Fruit fly (Drosophila melanogaster) whole organism, wandering third instar larva: ENCODE data around the gene myd.

Source experiments
- Abd-B ChIP-seq: fragments of >200 bp; optimal IDR thresholded peaks from 2 replicates; lab custom pipeline; 2017; ENCODE audit warnings: missing biosample characterization, missing genetic modification characterization
- CG32264 ChIP-seq: fragments of 200-800 bp; sonication (Bioruptor generic); optimal IDR thresholded peaks from 2 replicates; lab custom pipeline; 2016; ENCODE audit warnings: missing biosample characterization, missing genetic modification characterization
- CG9705 ChIP-seq: fragments of 200-800 bp; sonication (Bioruptor generic); optimal IDR thresholded peaks from 2 replicates; lab custom pipeline; 2018; ENCODE audit warnings: missing biosample characterization, mild to moderate bottlenecking, missing genetic modification characterization
- CrebA ChIP-seq: fragments of 200-800 bp; sonication (Bioruptor generic); optimal IDR thresholded peaks from 2 replicates; lab custom pipeline; 2016; ENCODE audit warnings: missing biosample characterization, mild to moderate bottlenecking, missing genetic modification characterization, borderline replicate concordance
- Dfd ChIP-seq: fragments of >200 bp; optimal IDR thresholded peaks from 2 replicates; lab custom pipeline; 2017; ENCODE audit warnings: missing biosample characterization, missing genetic modification characterization
- Dif ChIP-seq: fragments of 200-275, 200-300 bp; sonication (Bioruptor generic); optimal IDR thresholded peaks from 2 replicates; lab custom pipeline; 2018; ENCODE audit warnings: missing biosample characterization, missing genetic modification characterization; ENCODE audit not compliant: partially characterized antibody
- GATAd ChIP-seq: sonication (Bioruptor generic); optimal IDR thresholded peaks from 2 replicates; lab custom pipeline; 2016; ENCODE audit warnings: missing biosample characterization, missing genetic modification characterization
- HLH106 ChIP-seq: fragments of 200-800 bp; optimal IDR thresholded peaks from 3 replicates; lab custom pipeline; 2019; ENCODE audit warnings: missing biosample characterization, mild to moderate bottlenecking, missing genetic modification characterization, moderate library complexity
- Hnf4 ChIP-seq: fragments of 200-800 bp; sonication (Bioruptor generic); optimal IDR thresholded peaks from 2 replicates; lab custom pipeline; 2016; ENCODE audit warnings: missing biosample characterization, mild to moderate bottlenecking, missing genetic modification characterization
- Hr78 ChIP-seq: fragments of >200 bp; optimal IDR thresholded peaks from 2 replicates; lab custom pipeline; 2017; ENCODE audit warnings: missing biosample characterization, missing genetic modification characterization
- Hr83 ChIP-seq: fragments of 200-300 bp; sonication (Bioruptor generic); optimal IDR thresholded peaks from 2 replicates; lab custom pipeline; 2016; ENCODE audit warnings: missing biosample characterization, mild to moderate bottlenecking, missing genetic modification characterization, moderate library complexity; ENCODE audit not compliant: poor library complexity, severe bottlenecking
- Jra ChIP-seq: sonication (Bioruptor generic); optimal IDR thresholded peaks from 2 replicates; lab custom pipeline; 2016; ENCODE audit warnings: missing biosample characterization, missing genetic modification characterization
- Mio ChIP-seq: sonication (Bioruptor generic); optimal IDR thresholded peaks from 2 replicates; lab custom pipeline; 2016; ENCODE audit warnings: missing biosample characterization, missing genetic modification characterization
- Myc ChIP-seq: fragments of >200 bp; optimal IDR thresholded peaks from 2 replicates; lab custom pipeline; 2017
- N ChIP-seq: fragments of >200 bp; optimal IDR thresholded peaks from 2 replicates; lab custom pipeline; 2018; ENCODE audit warnings: missing biosample characterization, missing external identifiers, missing genetic modification characterization
- OdsH ChIP-seq: fragments of 200-800 bp; sonication (Bioruptor generic); optimal IDR thresholded peaks from 2 replicates; lab custom pipeline; 2016; ENCODE audit warnings: missing biosample characterization, mild to moderate bottlenecking, missing genetic modification characterization
- Rel ChIP-seq, 2 experiments: fragments of 200-800 bp; sonication (Bioruptor generic) in 1 of 2; optimal IDR thresholded peaks; 2 replicates in 1 of 2; 3 replicates in 1 of 2; lab custom pipeline; 2016 to 2019; ENCODE audit warnings: mild to moderate bottlenecking in 2 of 2, missing biosample characterization in 2 of 2, missing genetic modification characterization in 2 of 2, moderate library complexity in 1 of 2
- Sp1 ChIP-seq: fragments of 200-800 bp; sonication (Bioruptor generic); optimal IDR thresholded peaks from 3 replicates; lab custom pipeline; 2019; ENCODE audit warnings: missing biosample characterization, mild to moderate bottlenecking, missing genetic modification characterization, moderate library complexity
- Vsx2 ChIP-seq: fragments of 200-300, 225-300 bp; sonication (Bioruptor generic); optimal IDR thresholded peaks from 2 replicates; lab custom pipeline; 2018; ENCODE audit warnings: missing biosample characterization, missing genetic modification characterization; ENCODE audit not compliant: partially characterized antibody
- br ChIP-seq: fragments of 200-800 bp; sonication (Bioruptor generic); optimal IDR thresholded peaks from 2 replicates; lab custom pipeline; 2016; ENCODE audit warnings: missing biosample characterization, missing genetic modification characterization
- brk ChIP-seq: fragments of 200-800 bp; sonication (Bioruptor generic); optimal IDR thresholded peaks from 2 replicates; lab custom pipeline; 2016; ENCODE audit warnings: missing biosample characterization, mild to moderate bottlenecking, missing genetic modification characterization
- dl ChIP-seq, 2 experiments: fragments of 175-275, 200-275 bp in 1 of 2; fragments of 200-275 bp in 1 of 2; sonication (Bioruptor generic); optimal IDR thresholded peaks; lab custom pipeline; 2018; ENCODE audit warnings: mild to moderate bottlenecking in 2 of 2, missing biosample characterization in 2 of 2, missing genetic modification characterization in 2 of 2, moderate library complexity in 2 of 2; ENCODE audit not compliant: partially characterized antibody in 2 of 2, insufficient read depth in 1 of 2
- dmrt93B ChIP-seq: fragments of 200-800 bp; sonication (Bioruptor generic); optimal IDR thresholded peaks from 2 replicates; lab custom pipeline; 2018; ENCODE audit warnings: missing biosample characterization, mild to moderate bottlenecking, missing genetic modification characterization
- dsf ChIP-seq: sonication (Bioruptor generic); optimal IDR thresholded peaks from 2 replicates; lab custom pipeline; 2016; ENCODE audit warnings: missing biosample characterization, missing genetic modification characterization, borderline replicate concordance
- ey ChIP-seq: fragments of 200-800 bp; sonication (Bioruptor generic); optimal IDR thresholded peaks from 2 replicates; lab custom pipeline; 2016; ENCODE audit warnings: missing biosample characterization, missing genetic modification characterization
- foxo ChIP-seq, 2 experiments: fragments of 200-800 bp; sonication (Bioruptor generic); optimal IDR thresholded peaks; 2 replicates in 1 of 2; 3 replicates in 1 of 2; lab custom pipeline; 2016 to 2017; ENCODE audit warnings: missing biosample characterization in 2 of 2, missing genetic modification characterization in 2 of 2
- fru ChIP-seq: fragments of 200-800 bp; sonication (Bioruptor generic); optimal IDR thresholded peaks from 3 replicates; lab custom pipeline; 2016; ENCODE audit warnings: missing biosample characterization, mild to moderate bottlenecking, missing genetic modification characterization
- h ChIP-seq: fragments of 200-800 bp; sonication (Bioruptor generic); optimal IDR thresholded peaks from 3 replicates; lab custom pipeline; 2016; ENCODE audit warnings: missing biosample characterization, mild to moderate bottlenecking, missing genetic modification characterization
- jim ChIP-seq: fragments of 175-275, 200-325 bp; sonication (Bioruptor generic); optimal IDR thresholded peaks from 2 replicates; lab custom pipeline; 2016; ENCODE audit warnings: missing biosample characterization, mild to moderate bottlenecking, missing genetic modification characterization
- lola ChIP-seq: fragments of >200 bp; optimal IDR thresholded peaks from 2 replicates; lab custom pipeline; 2017; ENCODE audit warnings: missing biosample characterization, missing genetic modification characterization
- pan ChIP-seq: fragments of >200 bp; optimal IDR thresholded peaks from 2 replicates; lab custom pipeline; 2017
- psq ChIP-seq: fragments of 200-800 bp; sonication (Bioruptor generic); optimal IDR thresholded peaks from 3 replicates; lab custom pipeline; 2017; ENCODE audit warnings: missing biosample characterization, mild to moderate bottlenecking, missing genetic modification characterization, moderate library complexity
- rgr ChIP-seq: fragments of 200-800 bp; sonication (Bioruptor generic); optimal IDR thresholded peaks from 3 replicates; lab custom pipeline; 2016; ENCODE audit warnings: missing biosample characterization, mild to moderate bottlenecking, missing genetic modification characterization
- sage ChIP-seq: fragments of 200-800 bp; sonication (Bioruptor generic); optimal IDR thresholded peaks from 2 replicates; lab custom pipeline; 2016; ENCODE audit warnings: missing biosample characterization, mild to moderate bottlenecking, missing genetic modification characterization
- sv ChIP-seq: fragments of 200-800 bp; sonication (Bioruptor generic); optimal IDR thresholded peaks from 3 replicates; lab custom pipeline; 2016; ENCODE audit warnings: missing biosample characterization, missing genetic modification characterization
- tai ChIP-seq: sonication (Bioruptor generic); optimal IDR thresholded peaks from 2 replicates; lab custom pipeline; 2016; ENCODE audit warnings: missing biosample characterization, missing genetic modification characterization
- usp ChIP-seq: fragments of >200 bp; optimal IDR thresholded peaks from 2 replicates; lab custom pipeline; 2017; ENCODE audit warnings: missing biosample characterization, missing genetic modification characterization
- woc ChIP-seq: sonication (Bioruptor generic); optimal IDR thresholded peaks from 2 replicates; lab custom pipeline; 2016; ENCODE audit warnings: missing biosample characterization, mild to moderate bottlenecking, missing genetic modification characterization

myd gene

dm6 chr3R:19134957-19135356 lies 45.5 kb upstream of the myd start, which contains the start of gene Cyp12a4:
TSS of gene Cyp12a4 (plus strand) at chr3R:19135158.
- no peak for TF ChIP-seq GATAd (GFP tag; lab: Kevin White, UChicago)
- TF ChIP-seq Vsx2 (GFP tag; lab: Kevin White, UChicago): no peak
- TF ChIP-seq Hr78 (GFP tag; lab: Kevin White, UChicago): no peak

DNA sequence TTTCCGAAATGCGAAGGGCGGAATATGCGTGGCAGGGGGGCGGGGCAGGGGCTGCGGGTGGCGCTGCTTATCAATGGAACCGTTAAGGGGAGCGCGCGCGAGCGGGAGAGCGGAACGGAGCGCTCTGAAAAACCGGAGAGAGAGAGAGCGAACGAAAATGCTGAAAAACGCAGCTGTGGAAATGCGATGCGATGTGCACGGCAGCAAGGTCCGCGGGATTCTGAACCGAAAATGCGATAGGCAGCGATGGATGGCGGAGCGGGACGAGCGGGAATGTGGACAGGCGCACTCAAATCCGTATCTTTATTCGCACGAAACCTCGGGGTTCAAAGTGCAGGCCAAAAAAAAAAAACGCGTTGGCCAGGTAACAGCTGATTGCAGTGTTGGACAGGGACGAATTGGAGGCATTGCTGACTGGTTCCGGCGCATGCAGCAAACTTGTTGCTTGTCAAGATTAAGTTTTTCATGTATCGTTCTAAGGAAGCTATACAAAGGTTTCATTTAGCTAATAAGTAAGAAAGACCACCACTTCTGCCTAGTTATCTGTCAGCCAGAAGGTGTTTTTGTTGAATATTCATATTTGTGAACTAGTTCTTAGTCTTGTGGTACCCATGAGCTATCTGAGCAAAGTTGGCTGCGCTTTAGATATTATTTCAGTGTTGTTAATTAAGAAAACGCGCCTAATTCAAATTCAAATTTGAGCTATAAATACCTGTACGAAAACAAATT lies 32.8 kb upstream of the myd start, which contains the start of gene Ppcs:
Gene Ppcs (minus strand): TSS at position 400 of the 729 bp plus-strand sequence.
- TF ChIP-seq ey: peak; percentile 63
- peak; percentile 65 for TF ChIP-seq rgr (GFP tag; lab: Kevin White, UChicago)
- peak; percentile 51 for TF ChIP-seq psq
- TF ChIP-seq Hr78 (GFP tag; lab: Kevin White, UChicago): no peak
- peak in 1 of 2 experiments; percentile 76 for TF ChIP-seq foxo (GFP tag; optimal IDR thresholded peaks at IDR 0.05; lab: Kevin White, UChicago)
- peak; percentile 95 for TF ChIP-seq Hnf4
- TF ChIP-seq Dif (GFP tag; lab: Kevin White, UChicago): peak; percentile 85
- TF ChIP-seq GATAd (GFP tag; lab: Kevin White, UChicago): no peak
- peak; percentile 85 for TF ChIP-seq h (GFP tag; lab: Kevin White, UChicago)
- TF ChIP-seq OdsH (GFP tag; lab: Kevin White, UChicago): peak; percentile 71
- no peak for TF ChIP-seq dsf (GFP tag; lab: Kevin White, UChicago)
- TF ChIP-seq dl (GFP tag; optimal IDR thresholded peaks at IDR 0.05; lab: Kevin White, UChicago; ENCODE audit: insufficient read depth in 1 of 2, partially characterized antibody in 2 of 2): peak in 1 of 2 experiments; percentile 79
- TF ChIP-seq dmrt93B: peak; percentile 78
- TF ChIP-seq Rel (GFP tag; optimal IDR thresholded peaks at IDR 0.05; lab: Kevin White, UChicago): no peak
- TF ChIP-seq Rel (tag; optimal IDR thresholded peaks at IDR 0.05; lab: Kevin White, UChicago): no peak
- no peak for TF ChIP-seq N (GFP tag; lab: Kevin White, UChicago)
- TF ChIP-seq CrebA (GFP tag; lab: Kevin White, UChicago): no peak
- peak; percentile 66 for TF ChIP-seq Jra (GFP tag; lab: Kevin White, UChicago)
- TF ChIP-seq brk: peak; percentile 51
- TF ChIP-seq fru: peak; percentile 71
- peak; percentile 79 for TF ChIP-seq CG9705 (GFP tag; lab: Kevin White, UChicago)
- peak; percentile 22 for TF ChIP-seq Hr83 (GFP tag; lab: Kevin White, UChicago)
- TF ChIP-seq pan (lab: Kevin White, UChicago): no peak
- TF ChIP-seq jim: peak; percentile 62
- peak; percentile 57 for TF ChIP-seq Sp1 (GFP tag; lab: Kevin White, UChicago)
- TF ChIP-seq CG32264 (GFP tag; lab: Kevin White, UChicago): peak; percentile 4
- TF ChIP-seq Mio: no peak
- TF ChIP-seq lola (GFP tag; lab: Kevin White, UChicago): no peak
- peak; percentile 77 for TF ChIP-seq br (GFP tag; lab: Kevin White, UChicago)
- TF ChIP-seq usp: no peak
- TF ChIP-seq Vsx2 (GFP tag; lab: Kevin White, UChicago): peak; percentile 76
- TF ChIP-seq woc (GFP tag; lab: Kevin White, UChicago): peak; percentile 66
- peak; percentile 69 for TF ChIP-seq Myc (lab: Kevin White, UChicago)
- no peak for TF ChIP-seq Abd-B (GFP tag; lab: Kevin White, UChicago)
- TF ChIP-seq tai (GFP tag; lab: Kevin White, UChicago): peak; percentile 76
- no peak for TF ChIP-seq Dfd (GFP tag; lab: Kevin White, UChicago)
- no peak for TF ChIP-seq sage
- peak; percentile 70 for TF ChIP-seq HLH106 (tag; lab: Kevin White, UChicago)
- TF ChIP-seq sv (GFP tag; lab: Kevin White, UChicago): peak; percentile 57
